Fruit fly (Drosophila melanogaster) whole organism, embryonic: ENCODE measurements around the gene CG14131.
A peak's percentile ranks its signal among the peaks of the same experiment; 100 is the strongest.

Source experiments
- CG10267 ChIP-seq: fragments of 200-800 bp; sonication (Bioruptor generic); optimal IDR thresholded peaks from 2 replicates; lab custom pipeline; 2018; ENCODE audit warnings: missing biosample characterization, mild to moderate bottlenecking, missing genetic modification characterization, moderate library complexity
- CG11456 ChIP-seq: fragments of 200-800 bp; sonication (Bioruptor generic); IDR thresholded peaks from 3 replicates; pipeline ENCODE4 v1.3.6; 2022; ENCODE audit warnings: missing biosample characterization, missing genetic modification characterization
- CG11504 ChIP-seq: fragments of 200-800 bp; sonication (Bioruptor generic); optimal IDR thresholded peaks from 3 replicates; lab custom pipeline; 2019; ENCODE audit warnings: missing biosample characterization, mild to moderate bottlenecking, missing genetic modification characterization, moderate library complexity
- CG1233 ChIP-seq: fragments of 200-800 bp; sonication (Bioruptor generic); optimal IDR thresholded peaks from 4 replicates; lab custom pipeline; 2018; ENCODE audit warnings: missing biosample characterization, mild to moderate bottlenecking, missing genetic modification characterization
- CG14014 ChIP-seq: fragments of 200-800 bp; sonication (Bioruptor generic); IDR thresholded peaks from 2 replicates; pipeline ENCODE4 v1.3.6; 2022; ENCODE audit warnings: missing biosample characterization, missing genetic modification characterization
- CG15269 ChIP-seq: fragments of 200-800 bp; sonication (Bioruptor generic); optimal IDR thresholded peaks from 2 replicates; lab custom pipeline; 2018; ENCODE audit warnings: missing biosample characterization, mild to moderate bottlenecking, missing genetic modification characterization, moderate library complexity
- CG17328 ChIP-seq: fragments of 200-800 bp; sonication (Bioruptor generic); IDR thresholded peaks from 2 replicates; pipeline ENCODE4 v1.3.6; 2022; ENCODE audit warnings: missing biosample characterization, missing genetic modification characterization
- CG4282 ChIP-seq: fragments of 200-800 bp; sonication (Bioruptor generic); optimal IDR thresholded peaks from 2 replicates; lab custom pipeline; 2016; ENCODE audit warnings: missing biosample characterization, missing genetic modification characterization
- CG8478 ChIP-seq: fragments of >200 bp; optimal IDR thresholded peaks from 2 replicates; lab custom pipeline; 2018
- CoRest ChIP-seq: fragments of 200-800 bp; sonication (Bioruptor generic); optimal IDR thresholded peaks from 3 replicates; lab custom pipeline; 2018; ENCODE audit warnings: missing biosample characterization, mild to moderate bottlenecking, missing genetic modification characterization, moderate library complexity
- CrebB ChIP-seq: fragments of 200-800 bp; sonication (Bioruptor generic); optimal IDR thresholded peaks from 3 replicates; lab custom pipeline; 2018; ENCODE audit warnings: missing biosample characterization, mild to moderate bottlenecking, missing genetic modification characterization
- HLH54F ChIP-seq: fragments of 200-800 bp; sonication (Bioruptor generic); optimal IDR thresholded peaks from 3 replicates; lab custom pipeline; 2016; ENCODE audit warnings: missing biosample characterization, missing genetic modification characterization
- HLHmδ ChIP-seq: fragments of 200-800 bp; sonication (Bioruptor generic); optimal IDR thresholded peaks from 2 replicates; lab custom pipeline; 2018; ENCODE audit warnings: missing biosample characterization, mild to moderate bottlenecking, missing genetic modification characterization, moderate library complexity
- Jarid2 ChIP-seq: fragments of 200-800 bp; sonication (Bioruptor generic); optimal IDR thresholded peaks from 3 replicates; lab custom pipeline; 2017; ENCODE audit warnings: mild to moderate bottlenecking, missing biosample characterization, missing genetic modification reagents, missing genetic modification characterization
- NfI ChIP-seq: fragments of 200-800 bp; sonication (Bioruptor generic); optimal IDR thresholded peaks from 3 replicates; lab custom pipeline; 2018; ENCODE audit warnings: missing biosample characterization, mild to moderate bottlenecking, missing genetic modification characterization, moderate library complexity
- Ptx1 ChIP-seq: fragments of 200-800 bp; sonication (Bioruptor generic); IDR thresholded peaks from 2 replicates; pipeline ENCODE4 v1.3.6; 2022; ENCODE audit warnings: missing biosample characterization, missing genetic modification characterization
- Trl ChIP-seq, 3 experiments: fragments of >200 bp in 2 of 3; fragments of 200-800 bp in 1 of 3; sonication (Bioruptor generic) in 1 of 3; optimal IDR thresholded peaks; 2 replicates in 1 of 3; 3 replicates in 2 of 3; lab custom pipeline; 2016 to 2017; ENCODE audit warnings: missing biosample characterization in 1 of 3, missing genetic modification characterization in 1 of 3
- Xbp1 ChIP-seq: fragments of 200-800 bp; sonication (Bioruptor generic); optimal IDR thresholded peaks from 3 replicates; lab custom pipeline; 2016; ENCODE audit warnings: missing biosample characterization, mild to moderate bottlenecking, missing genetic modification characterization
- YL-1 ChIP-seq: fragments of 200-800 bp; sonication (Bioruptor generic); optimal IDR thresholded peaks from 3 replicates; lab custom pipeline; 2017; ENCODE audit warnings: missing biosample characterization, mild to moderate bottlenecking, missing genetic modification characterization
- az2 ChIP-seq: fragments of 200-800 bp; sonication (Bioruptor generic); optimal IDR thresholded peaks from 3 replicates; lab custom pipeline; 2016; ENCODE audit warnings: missing biosample characterization, missing genetic modification characterization
- cato ChIP-seq: fragments of 200-800 bp; sonication (Bioruptor generic); optimal IDR thresholded peaks from 2 replicates; lab custom pipeline; 2016; ENCODE audit warnings: missing biosample characterization, missing genetic modification characterization, borderline replicate concordance
- cg ChIP-seq: fragments of 200-800 bp; sonication (Bioruptor generic); optimal IDR thresholded peaks from 3 replicates; lab custom pipeline; 2019; ENCODE audit warnings: missing biosample characterization, mild to moderate bottlenecking, missing genetic modification characterization, moderate library complexity
- chinmo ChIP-seq: fragments of 200-800 bp; sonication (Bioruptor generic); IDR thresholded peaks from 4 replicates; pipeline ENCODE4 v1.3.6; 2022; ENCODE audit warnings: missing biosample characterization, missing genetic modification characterization; ENCODE audit not compliant: partially characterized antibody
- dm ChIP-seq: fragments of 200-800 bp; sonication (Bioruptor generic); optimal IDR thresholded peaks from 3 replicates; lab custom pipeline; 2016; ENCODE audit warnings: missing biosample characterization, missing genetic modification characterization
- dpn ChIP-seq, 2 experiments: fragments of 200-800 bp; sonication (Bioruptor generic); optimal IDR thresholded peaks; 3 replicates each; lab custom pipeline; 2016; ENCODE audit warnings: missing biosample characterization in 2 of 2, missing genetic modification characterization in 2 of 2
- fd64A ChIP-seq: fragments of 200-800 bp; sonication (Bioruptor generic); optimal IDR thresholded peaks from 3 replicates; lab custom pipeline; 2018; ENCODE audit warnings: missing biosample characterization, mild to moderate bottlenecking, missing genetic modification characterization
- gem ChIP-seq: fragments of 200-800 bp; sonication (Bioruptor generic); optimal IDR thresholded peaks from 2 replicates; lab custom pipeline; 2019; ENCODE audit warnings: missing biosample characterization, mild to moderate bottlenecking, missing genetic modification characterization, moderate library complexity
- ind ChIP-seq: fragments of 200-800 bp; sonication (Bioruptor generic); optimal IDR thresholded peaks from 3 replicates; lab custom pipeline; 2016; ENCODE audit warnings: missing biosample characterization, missing genetic modification characterization
- lbe ChIP-seq: fragments of 200-800 bp; sonication (Bioruptor generic); optimal IDR thresholded peaks from 2 replicates; lab custom pipeline; 2016; ENCODE audit warnings: missing biosample characterization, mild to moderate bottlenecking, missing genetic modification characterization
- lilli ChIP-seq: fragments of 200-800 bp; sonication (Bioruptor generic); optimal IDR thresholded peaks from 3 replicates; lab custom pipeline; 2016; ENCODE audit warnings: missing biosample characterization, missing genetic modification characterization
- nau ChIP-seq: fragments of 200-800 bp; sonication (Bioruptor generic); optimal IDR thresholded peaks from 3 replicates; lab custom pipeline; 2017; ENCODE audit warnings: missing biosample characterization, mild to moderate bottlenecking, missing genetic modification characterization, missing genetic modification reagents
- oc ChIP-seq: fragments of 200-800 bp; sonication (Bioruptor generic); optimal IDR thresholded peaks from 2 replicates; lab custom pipeline; 2018; ENCODE audit warnings: missing biosample characterization, mild to moderate bottlenecking, missing genetic modification characterization, moderate library complexity
- phol ChIP-seq: fragments of 200-800 bp; sonication (Bioruptor generic); optimal IDR thresholded peaks from 3 replicates; lab custom pipeline; 2018; ENCODE audit warnings: missing biosample characterization, mild to moderate bottlenecking, missing genetic modification characterization, moderate library complexity
- prd ChIP-seq, 3 experiments: fragments of >200 bp in 2 of 3; fragments of 200-800 bp in 1 of 3; sonication (Bioruptor generic) in 1 of 3; optimal IDR thresholded peaks in 2 of 3; IDR thresholded peaks in 1 of 3; 2 replicates in 2 of 3; 3 replicates in 1 of 3; pipeline versions ENCODE4 v1.3.6 to Lab custom; 2017 to 2022; ENCODE audit warnings: missing biosample characterization in 1 of 3, missing genetic modification characterization in 1 of 3
- pum ChIP-seq: fragments of 200-800 bp; sonication (Bioruptor generic); optimal IDR thresholded peaks from 2 replicates; lab custom pipeline; 2016; ENCODE audit warnings: missing biosample characterization, missing genetic modification characterization
- sob ChIP-seq: fragments of 200-800 bp; sonication (Bioruptor generic); IDR thresholded peaks from 2 replicates; pipeline ENCODE4 v1.3.6; 2022; ENCODE audit warnings: missing biosample characterization, missing genetic modification characterization
- wek ChIP-seq: fragments of 200-800 bp; sonication (Bioruptor generic); optimal IDR thresholded peaks from 3 replicates; lab custom pipeline; 2018; ENCODE audit warnings: missing biosample characterization, mild to moderate bottlenecking, missing genetic modification characterization, moderate library complexity

CG14131 gene

DNA sequence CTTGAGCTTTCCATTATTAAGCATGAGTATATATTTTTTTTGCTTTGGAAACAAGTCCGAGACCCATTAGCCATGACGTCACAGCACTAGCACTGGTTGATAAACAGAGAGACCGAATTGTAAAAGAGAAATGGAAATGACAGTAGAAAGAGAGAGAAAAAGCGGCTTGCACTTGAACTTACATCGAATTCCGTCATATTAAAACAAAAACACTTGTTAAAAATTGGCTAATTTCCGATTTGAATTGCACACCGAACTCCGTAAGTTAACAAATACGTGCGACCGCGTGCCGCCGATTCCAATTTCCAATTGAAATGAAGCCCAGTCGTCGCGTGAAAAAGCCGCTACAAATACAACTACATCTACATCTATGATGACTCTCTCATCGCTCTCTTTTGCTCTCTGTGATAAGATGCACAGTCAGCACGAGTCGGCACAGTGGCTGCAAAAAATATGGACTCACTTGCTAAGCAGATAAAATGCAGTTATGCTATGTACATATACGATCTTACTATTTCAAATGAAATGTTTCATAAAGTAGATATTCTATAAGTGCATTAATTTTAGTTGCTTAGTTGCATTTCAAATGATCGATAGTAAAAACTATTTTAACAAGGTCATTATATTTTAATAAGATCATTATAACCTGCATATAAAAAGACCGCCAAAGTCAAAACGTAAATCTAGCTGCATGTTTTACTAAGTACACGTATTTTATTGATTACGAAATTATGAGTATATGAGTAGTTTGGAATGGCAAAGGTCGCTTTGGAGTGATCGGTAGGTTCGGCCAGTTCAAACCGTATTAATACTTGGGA lies 43.0 kb downstream of the CG14131 start (continued):
- TF ChIP-seq YL-1 (GFP tag; lab: Kevin White, UChicago) (peak; percentile 10), lilli (GFP tag; lab: Kevin White, UChicago) (peak; percentile 53), dm (GFP tag; lab: Kevin White, UChicago) (peak; percentile 54), lbe (GFP tag; lab: Kevin White, UChicago) (peak; percentile 52), chinmo (GFP tag; lab: Robert Waterston, UW) (peak; percentile 84; the same call in 3 of the 4 replicates), nau (peak; percentile 11), Ptx1 (GFP tag; lab: Robert Waterston, UW) (peak; percentile 33; the same call in 1 of the 2 replicates), az2 (GFP tag; lab: Kevin White, UChicago) (peak; percentile 9), CG11504 (tag; lab: Kevin White, UChicago) (peak; percentile 70), CG10267 (peak; percentile 11), CG4282 (GFP tag; lab: Kevin White, UChicago) (no peak), Trl (optimal IDR thresholded peaks at IDR 0.05; lab: Kevin White, UChicago) (peak; percentile 87 to 90), Trl (GFP tag; optimal IDR thresholded peaks at IDR 0.05; lab: Kevin White, UChicago) (peak; percentile 49), Xbp1 (GFP tag; lab: Kevin White, UChicago) (peak; percentile 42), CrebB (tag; lab: Kevin White, UChicago) (peak; percentile 63), phol (tag; lab: Kevin White, UChicago) (peak; percentile 19), CG14014 (peak; percentile 62; the same call in 1 of the 2 replicates), Jarid2 (GFP tag; lab: Kevin White, UChicago) (peak; percentile 48), CG8478 (lab: Kevin White, UChicago) (no peak), CG1233 (GFP tag; lab: Kevin White, UChicago) (peak; percentile 16), NfI (GFP tag; lab: Kevin White, UChicago) (peak; percentile 33), CG17328 (GFP tag; lab: Robert Waterston, UW) (peak; percentile 30; the same call in 1 of the 2 replicates), prd (optimal IDR thresholded peaks at IDR 0.05; lab: Kevin White, UChicago) (no peak), prd (GFP tag; IDR thresholded peaks at IDR 0.05; lab: Robert Waterston, UW) (peak; percentile 51; the same call in 2 of the 3 replicates), HLH54F (GFP tag; lab: Kevin White, UChicago) (peak; percentile 26), cg (peak; percentile 86), dpn (GFP tag; optimal IDR thresholded peaks at IDR 0.05; lab: Kevin White, UChicago) (peak; percentile 32 to 45), oc (tag; lab: Kevin White, UChicago) (peak; percentile 16), ind (GFP tag; lab: Kevin White, UChicago) (peak; percentile 44), pum (GFP tag; lab: Kevin White, UChicago) (no peak), CG11456 (GFP tag; lab: Robert Waterston, UW) (peak; percentile 55; the same call in 1 of the 3 replicates), HLHmδ (GFP tag; lab: Kevin White, UChicago) (peak; percentile 62), gem (tag; lab: Kevin White, UChicago) (no peak), wek (peak; percentile 18), sob (GFP tag; lab: Robert Waterston, UW) (peak; percentile 63), CG15269 (tag; lab: Kevin White, UChicago) (no peak), cato (GFP tag; lab: Kevin White, UChicago) (no peak), fd64A (GFP tag; lab: Kevin White, UChicago) (no peak), CoRest (tag; lab: Kevin White, UChicago) (peak; percentile 16)
- TF ChIP-seq, all 482 proteins: peak for 166
